Worm (Caenorhabditis elegans) whole organism, L4 larva: ENCODE measurements around the gene inpp-4B.
A peak's percentile ranks its signal among the peaks of the same experiment; 100 is the strongest.

Experiments
- D1046.2 ChIP-seq: fragments of 200-800 bp; sonication (Bioruptor generic); IDR thresholded peaks from 2 replicates; pipeline ENCODE4 v1.3.6; 2022; ENCODE audit warnings: missing genetic modification characterization, missing compliant biosample characterization
- F10B5.3 ChIP-seq: sonication (generic microtip); optimal IDR thresholded peaks from 2 replicates; lab custom pipeline; 2016; ENCODE audit warnings: mild to moderate bottlenecking, missing genetic modification characterization, missing compliant biosample characterization
- F37D6.2 ChIP-seq: sonication (generic microtip); optimal IDR thresholded peaks from 2 replicates; lab custom pipeline; 2016; ENCODE audit warnings: mild to moderate bottlenecking, missing genetic modification characterization, missing compliant biosample characterization
- R02D3.7 ChIP-seq: fragments of 150-350 bp; sonication (generic microtip); optimal IDR thresholded peaks from 3 replicates; lab custom pipeline; 2014; ENCODE audit warnings: missing biosample characterization, missing genetic modification characterization
- T26A8.4 ChIP-seq: fragments of 200-800 bp; sonication (Bioruptor generic); IDR thresholded peaks from 2 replicates; pipeline ENCODE4 v1.3.6; 2022; ENCODE audit warnings: missing genetic modification characterization, missing compliant biosample characterization
- Y5F2A.4 ChIP-seq: fragments of 200-800 bp; sonication (Bioruptor generic); optimal IDR thresholded peaks from 2 replicates; lab custom pipeline; 2018; ENCODE audit warnings: mild to moderate bottlenecking, missing genetic modification characterization, missing compliant biosample characterization
- Y75B8A.6 ChIP-seq: fragments of 200-800 bp; sonication (Bioruptor generic); IDR thresholded peaks from 2 replicates; pipeline ENCODE4 v1.3.6; 2022; ENCODE audit warnings: missing genetic modification reagents, missing genetic modification characterization, missing compliant biosample characterization
- aha-1 ChIP-seq: fragments of 150-350 bp; peaks from one replicate; lab custom pipeline; 2014; ENCODE audit warnings: missing biosample characterization, missing genetic modification characterization
- ceh-20 ChIP-seq: fragments of 200-800 bp; sonication (Bioruptor generic); IDR thresholded peaks from 2 replicates; pipeline ENCODE4 v1.3.6; 2022; ENCODE audit warnings: missing genetic modification reagents, missing genetic modification characterization, missing compliant biosample characterization
- ceh-44 ChIP-seq: fragments of 200-800 bp; sonication (Bioruptor generic); IDR thresholded peaks from 2 replicates; pipeline ENCODE4 v1.3.6; 2022; ENCODE audit warnings: missing genetic modification reagents, missing genetic modification characterization, missing compliant biosample characterization
- ceh-62 ChIP-seq: sonication (generic microtip); optimal IDR thresholded peaks from 2 replicates; lab custom pipeline; 2017; ENCODE audit warnings: missing biosample characterization, missing genetic modification characterization
- daf-12 ChIP-seq: fragments of 150-350 bp; optimal IDR thresholded peaks from 2 replicates; lab custom pipeline; 2014; ENCODE audit warnings: missing biosample characterization, missing genetic modification reagents, missing genetic modification characterization
- daf-16 ChIP-seq, 3 experiments: sonication (generic microtip); optimal IDR thresholded peaks; 2 replicates each; lab custom pipeline; 2016 to 2017; ENCODE audit warnings: missing genetic modification characterization in 3 of 3, missing genetic modification reagents in 3 of 3, mild to moderate bottlenecking in 2 of 3, missing compliant biosample characterization in 2 of 3, missing biosample characterization in 1 of 3, moderate library complexity in 1 of 3
- daf-8 ChIP-seq: fragments of 200-800 bp; sonication (Bioruptor generic); IDR thresholded peaks from 2 replicates; pipeline ENCODE4 v1.3.6; 2022; ENCODE audit warnings: missing genetic modification characterization, missing compliant biosample characterization
- dmd-6 ChIP-seq: fragments of 200-800 bp; sonication (Bioruptor generic); IDR thresholded peaks from 2 replicates; pipeline ENCODE4 v1.3.6; 2022; ENCODE audit warnings: missing genetic modification reagents, missing genetic modification characterization, missing compliant biosample characterization
- dmd-8 ChIP-seq: fragments of 200-800 bp; sonication (Bioruptor generic); IDR thresholded peaks from 2 replicates; pipeline ENCODE4 v1.3.6; 2022; ENCODE audit warnings: missing genetic modification characterization, missing compliant biosample characterization
- dpl-1 ChIP-seq: fragments of 150-350 bp; optimal IDR thresholded peaks from 2 replicates; lab custom pipeline; 2014; ENCODE audit warnings: missing biosample characterization, missing genetic modification reagents, missing genetic modification characterization
- dve-1 ChIP-seq: sonication (generic microtip); optimal IDR thresholded peaks from 2 replicates; lab custom pipeline; 2017; ENCODE audit warnings: antibody characterized with exemption, mild to moderate bottlenecking, missing genetic modification characterization, missing compliant biosample characterization; ENCODE audit not compliant: insufficient read depth
- egl-27 ChIP-seq: sonication (generic microtip); optimal IDR thresholded peaks from 3 replicates; lab custom pipeline; 2017; ENCODE audit warnings: missing biosample characterization, missing genetic modification reagents, missing genetic modification characterization
- fos-1 ChIP-seq: fragments of 150-350 bp; optimal IDR thresholded peaks from 2 replicates; lab custom pipeline; 2014; ENCODE audit warnings: missing biosample characterization, missing genetic modification characterization
- hlh-30 ChIP-seq: sonication (generic microtip); optimal IDR thresholded peaks from 2 replicates; lab custom pipeline; 2017; ENCODE audit warnings: antibody characterized with exemption, mild to moderate bottlenecking, missing genetic modification characterization, missing compliant biosample characterization; ENCODE audit not compliant: insufficient read depth
- hmg-1.1 ChIP-seq: fragments of 200-800 bp; sonication (Bioruptor generic); IDR thresholded peaks from 2 replicates; pipeline ENCODE4 v1.3.6; 2022; ENCODE audit warnings: missing genetic modification reagents, missing genetic modification characterization, missing compliant biosample characterization
- jun-1 ChIP-seq: fragments of 150-350 bp; optimal IDR thresholded peaks from 2 replicates; lab custom pipeline; 2014; ENCODE audit warnings: missing biosample characterization, missing genetic modification reagents, missing genetic modification characterization
- lin-1 ChIP-seq: fragments of 200-800 bp; sonication (Bioruptor generic); IDR thresholded peaks from 2 replicates; pipeline ENCODE4 v1.3.6; 2022; ENCODE audit warnings: missing genetic modification reagents, missing genetic modification characterization, missing compliant biosample characterization
- lin-13 ChIP-seq: fragments of 150-350 bp; optimal IDR thresholded peaks from 2 replicates; lab custom pipeline; 2014; ENCODE audit warnings: missing biosample characterization, missing genetic modification reagents, missing genetic modification characterization
- lir-3 ChIP-seq: sonication (generic microtip); optimal IDR thresholded peaks from 2 replicates; lab custom pipeline; 2016; ENCODE audit warnings: mild to moderate bottlenecking, missing genetic modification characterization, missing compliant biosample characterization
- lsy-2 ChIP-seq, 2 experiments: fragments of 150-350 bp in 1 of 2; sonication (generic microtip) in 1 of 2; optimal IDR thresholded peaks; 2 replicates each; lab custom pipeline; 2014 to 2017; ENCODE audit warnings: missing biosample characterization in 2 of 2, missing genetic modification characterization in 2 of 2
- madf-5 ChIP-seq, 2 experiments: fragments of 200-800 bp; sonication (Bioruptor generic); IDR thresholded peaks; 2 replicates each; pipeline ENCODE4 v1.3.6; 2022; ENCODE audit warnings: missing compliant biosample characterization in 2 of 2, missing genetic modification characterization in 2 of 2
- mxl-2 ChIP-seq: fragments of 200-800 bp; sonication (Bioruptor generic); conservative IDR thresholded peaks from 2 replicates; pipeline ENCODE4 v1.3.6; 2022; ENCODE audit warnings: missing genetic modification reagents, missing genetic modification characterization, missing compliant biosample characterization
- mxl-3 ChIP-seq: fragments of 200-800 bp; sonication (Bioruptor generic); optimal IDR thresholded peaks from 2 replicates; lab custom pipeline; 2018; ENCODE audit warnings: mild to moderate bottlenecking, missing genetic modification characterization, missing compliant biosample characterization
- nhr-10 ChIP-seq: fragments of 150-350 bp; optimal IDR thresholded peaks from 2 replicates; lab custom pipeline; 2014; ENCODE audit warnings: missing biosample characterization, missing genetic modification characterization
- nhr-237 ChIP-seq: sonication (generic microtip); optimal IDR thresholded peaks from 2 replicates; lab custom pipeline; 2017; ENCODE audit warnings: missing biosample characterization, missing genetic modification characterization
- nhr-41 ChIP-seq: fragments of 200-800 bp; sonication (Bioruptor generic); IDR thresholded peaks from 2 replicates; pipeline ENCODE4 v1.3.6; 2022; ENCODE audit warnings: missing genetic modification reagents, missing genetic modification characterization, missing compliant biosample characterization
- nhr-42 ChIP-seq: fragments of 200-800 bp; sonication (Bioruptor generic); IDR thresholded peaks from 2 replicates; pipeline ENCODE4 v1.3.6; 2022; ENCODE audit warnings: missing genetic modification characterization, missing compliant biosample characterization
- nhr-48 ChIP-seq: sonication (generic microtip); optimal IDR thresholded peaks from 2 replicates; lab custom pipeline; 2016; ENCODE audit warnings: mild to moderate bottlenecking, missing genetic modification characterization, missing compliant biosample characterization
- nhr-76 ChIP-seq: fragments of 150-350 bp; optimal IDR thresholded peaks from 2 replicates; lab custom pipeline; 2014; ENCODE audit warnings: missing biosample characterization, missing genetic modification characterization
- php-3 ChIP-seq: fragments of 200-800 bp; sonication (Bioruptor generic); IDR thresholded peaks from 2 replicates; pipeline ENCODE4 v1.3.6; 2022; ENCODE audit warnings: missing genetic modification reagents, missing genetic modification characterization, missing compliant biosample characterization
- set-16 ChIP-seq: fragments of 200-800 bp; sonication (Bioruptor generic); IDR thresholded peaks from 2 replicates; pipeline ENCODE4 v1.3.6; 2022; ENCODE audit warnings: missing genetic modification reagents, missing genetic modification characterization, missing compliant biosample characterization
- skn-1 ChIP-seq: fragments of 150-350 bp; optimal IDR thresholded peaks from 2 replicates; lab custom pipeline; 2014; ENCODE audit warnings: missing biosample characterization, missing genetic modification characterization
- snpc-1.2 ChIP-seq: fragments of 200-800 bp; sonication (Bioruptor generic); IDR thresholded peaks from 2 replicates; pipeline ENCODE4 v1.3.6; 2022; ENCODE audit warnings: missing genetic modification reagents, missing genetic modification characterization, missing compliant biosample characterization
- spr-1 ChIP-seq: sonication (generic microtip); optimal IDR thresholded peaks from 2 replicates; lab custom pipeline; 2016; ENCODE audit warnings: mild to moderate bottlenecking, missing genetic modification characterization, missing compliant biosample characterization
- tra-1 ChIP-seq: fragments of 200-800 bp; sonication (Bioruptor generic); IDR thresholded peaks from 2 replicates; pipeline ENCODE4 v1.3.6; 2022; ENCODE audit warnings: missing genetic modification reagents, missing genetic modification characterization, missing compliant biosample characterization
- vab-7 ChIP-seq: fragments of 200-800 bp; sonication (Bioruptor generic); IDR thresholded peaks from 2 replicates; pipeline ENCODE4 v1.3.6; 2022; ENCODE audit warnings: missing genetic modification reagents, missing genetic modification characterization, missing compliant biosample characterization
- zip-11 ChIP-seq: fragments of 200-800 bp; sonication (Bioruptor generic); IDR thresholded peaks from 2 replicates; pipeline ENCODE4 v1.3.6; 2022; ENCODE audit warnings: missing genetic modification characterization, missing compliant biosample characterization
- zip-2 ChIP-seq: fragments of 150-350 bp; optimal IDR thresholded peaks from 2 replicates; lab custom pipeline; 2014; ENCODE audit warnings: missing biosample characterization, missing genetic modification characterization

inpp-4B gene

ce11 chrIII:10216585-10217278 lies 49.9 kb downstream of the inpp-4B start, which contains the start of gene cts-1 (continued):
- TF ChIP-seq vab-7 (no peak), dpl-1 (GFP tag; lab: Kevin White, UChicago) (peak; percentile 61), lin-1 (no peak), dve-1 (peak; percentile 97)

DNA sequence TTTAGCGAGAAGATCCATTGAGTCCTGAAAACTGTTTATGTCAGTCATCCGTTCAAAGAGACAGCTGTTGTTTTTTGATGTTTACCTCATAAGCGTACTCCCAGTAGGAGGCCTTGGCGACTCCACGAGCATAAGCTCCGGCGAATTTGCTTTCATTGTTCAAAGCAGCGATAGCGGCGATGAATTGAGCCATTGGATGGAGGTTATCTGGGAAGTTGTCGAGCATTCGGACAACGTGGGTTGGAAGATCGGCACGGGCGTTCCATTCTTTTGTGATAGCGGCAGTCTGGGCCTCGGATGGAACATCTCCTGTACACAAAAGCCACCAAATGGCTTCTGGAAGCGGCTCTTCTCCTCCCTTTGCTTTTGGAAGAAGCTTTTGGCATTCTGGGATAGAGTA lies 50.8 kb downstream of the inpp-4B start:
- no peak for TF ChIP-seq lir-3 (tag; lab: Kevin White, UChicago)
- no peak for TF ChIP-seq nhr-41 (GFP tag; lab: Robert Waterston, UW)
- TF ChIP-seq daf-16 (GFP tag; optimal IDR thresholded peaks at IDR 0.05; lab: Kevin White, UChicago) = peak in 1 of 2 experiments; percentile 31
- TF ChIP-seq daf-16 (tag; optimal IDR thresholded peaks at IDR 0.05; lab: Kevin White, UChicago) = no peak
- TF ChIP-seq aha-1 = peak; percentile 94
- no peak for TF ChIP-seq jun-1 (tag; lab: Kevin White, UChicago)
- TF ChIP-seq skn-1 (tag; lab: Kevin White, UChicago) = no peak

- TF ChIP-seq hmg-1.1 (GFP tag; lab: Robert Waterston, UW) = peak; percentile 43; the same call in 1 of the 2 replicates
- TF ChIP-seq lin-13 (GFP tag; lab: Kevin White, UChicago) = peak; percentile 43
- peak; percentile 61; the same call in 1 of the 2 replicates for TF ChIP-seq lin-1
- TF ChIP-seq nhr-42 (GFP tag; lab: Robert Waterston, UW) = peak; percentile 71; the same call in 1 of the 2 replicates
- TF ChIP-seq aha-1 = no peak
- TF ChIP-seq mxl-2 (GFP tag; lab: Robert Waterston, UW) = no peak
- no peak for TF ChIP-seq F37D6.2 (tag; lab: Kevin White, UChicago)
- no peak for TF ChIP-seq egl-27 (tag; lab: Kevin White, UChicago)
- TF ChIP-seq daf-12 (tag; lab: Kevin White, UChicago) = no peak
- peak; percentile 33 for TF ChIP-seq F10B5.3
- peak; percentile 59 for TF ChIP-seq dmd-6
- TF ChIP-seq zip-11 (GFP tag; lab: Robert Waterston, UW) = no peak
- TF ChIP-seq set-16 (GFP tag; lab: Robert Waterston, UW) = peak; percentile 27; the same call in 1 of the 2 replicates
- TF ChIP-seq nhr-48 (tag; lab: Kevin White, UChicago) = peak; percentile 65
- no peak for TF ChIP-seq R02D3.7
- TF ChIP-seq ceh-62 (tag; lab: Kevin White, UChicago) = no peak
- TF ChIP-seq php-3 = 0 out of 2 replicates have a peak, but pooled peaks have one; percentile 63
- TF ChIP-seq hlh-30 = peak; percentile 58
- TF ChIP-seq spr-1 (tag; lab: Kevin White, UChicago) = peak; percentile 56
- TF ChIP-seq dve-1 = peak; percentile 87
- peak; percentile 45 for TF ChIP-seq zip-2 (tag; lab: Kevin White, UChicago)
- peak; percentile 5 to 74 for TF ChIP-seq lsy-2 (tag; optimal IDR thresholded peaks at IDR 0.05; lab: Kevin White, UChicago)
- peak; percentile 91 for TF ChIP-seq T26A8.4 (GFP tag; lab: Robert Waterston, UW)
- no peak for TF ChIP-seq nhr-237
- TF ChIP-seq Y5F2A.4 = peak; percentile 2
- TF ChIP-seq nhr-10 (tag; lab: Kevin White, UChicago) = peak; percentile 85
- peak; percentile 81; the same call in 1 of the 2 replicates for TF ChIP-seq D1046.2 (GFP tag; lab: Robert Waterston, UW)
- TF ChIP-seq snpc-1.2 (GFP tag; lab: Robert Waterston, UW) = 0 out of 2 replicates have a peak, but pooled peaks have one; percentile 58
- TF ChIP-seq nhr-76 (tag; lab: Kevin White, UChicago) = no peak
- no peak for TF ChIP-seq mxl-3 (GFP tag; lab: Kevin White, UChicago)
- no peak for TF ChIP-seq ceh-44
- TF ChIP-seq tra-1 = peak; percentile 50
- TF ChIP-seq daf-8 = no peak
- no peak; a peak in 1 of 4 replicates for TF ChIP-seq madf-5 (GFP tag; IDR thresholded peaks at IDR 0.05; lab: Robert Waterston, UW)
- TF ChIP-seq fos-1 = peak; percentile 32
- TF ChIP-seq ceh-20 (GFP tag; lab: Robert Waterston, UW) = peak; percentile 58; the same call in 1 of the 2 replicates
- 0 out of 2 replicates have a peak, but pooled peaks have one; percentile 37 for TF ChIP-seq dmd-8 (GFP tag; lab: Robert Waterston, UW)
- TF ChIP-seq vab-7 = no peak
- TF ChIP-seq Y75B8A.6 = peak; percentile 93
These were observed 52.1 kb downstream of the inpp-4B start for ce11 chrIII:10214540-10214979.
